Worm (Caenorhabditis elegans): ENCODE measurements around the gene F26F2.1.

- TF ChIP-seq ama-1 (optimal IDR thresholded peaks at IDR 0.05) (no peak), ama-1 (GFP tag; optimal IDR thresholded peaks at IDR 0.05) (no peak), nhr-90 (tag; optimal IDR thresholded peaks at IDR 0.05) (no peak), cebp-1 (GFP tag; IDR thresholded peaks at IDR 0.05) (no peak), cebp-1 (tag; optimal IDR thresholded peaks at IDR 0.05) (no peak), unc-62 (GFP tag; optimal IDR thresholded peaks at IDR 0.05) (no peak), ztf-18 (tag; optimal IDR thresholded peaks at IDR 0.05) (no peak), sea-2 (GFP tag; IDR thresholded peaks at IDR 0.05) (no peak), somi-1 (GFP tag; optimal IDR thresholded peaks at IDR 0.05) (no peak), ztf-28 (GFP tag; IDR thresholded peaks at IDR 0.05) (no peak), egl-44 (GFP tag; IDR thresholded peaks at IDR 0.05) (no peak), ztf-22 (GFP tag; optimal IDR thresholded peaks at IDR 0.05) (no peak)
Measured at ce11 chrV:20545742-20546141, 16.0 kb downstream of the F26F2.1 start.
